Worm (Caenorhabditis elegans) whole organism, mixed stage, embryonic: ENCODE data around the gene zyg-8.

Experiments used
- M03D4.4 ChIP-seq: sonication (generic microtip); optimal IDR thresholded peaks from 2 replicates; lab custom pipeline; 2017; ENCODE audit warnings: mild to moderate bottlenecking, missing genetic modification characterization, missing compliant biosample characterization
- bed-3 ChIP-seq: fragments of 200-800 bp; sonication (Bioruptor generic); optimal IDR thresholded peaks from 3 replicates; lab custom pipeline; 2018; ENCODE audit warnings: mild to moderate bottlenecking, missing genetic modification characterization, moderate library complexity, missing compliant biosample characterization
- blmp-1 ChIP-seq: fragments of 150-350 bp; optimal IDR thresholded peaks from 2 replicates; lab custom pipeline; 2014; ENCODE audit warnings: missing biosample characterization, missing genetic modification characterization
- ceh-43 ChIP-seq: fragments of 200-800 bp; sonication (Bioruptor generic); optimal IDR thresholded peaks from 2 replicates; lab custom pipeline; 2018; ENCODE audit warnings: mild to moderate bottlenecking, missing genetic modification characterization, moderate library complexity, missing compliant biosample characterization
- ceh-83 ChIP-seq: fragments of 200-800 bp; sonication (Bioruptor generic); optimal IDR thresholded peaks from 2 replicates; lab custom pipeline; 2018; ENCODE audit warnings: mild to moderate bottlenecking, missing genetic modification characterization, missing compliant biosample characterization
- ces-1 ChIP-seq: fragments of 150-350 bp; optimal IDR thresholded peaks from 2 replicates; lab custom pipeline; 2014; ENCODE audit warnings: missing biosample characterization, missing genetic modification reagents, missing genetic modification characterization
- cnd-1 ChIP-seq: fragments of 200-800 bp; sonication (Bioruptor generic); optimal IDR thresholded peaks from 2 replicates; lab custom pipeline; 2018; ENCODE audit warnings: mild to moderate bottlenecking, missing genetic modification characterization, missing compliant biosample characterization
- elt-1 ChIP-seq: sonication (generic microtip); optimal IDR thresholded peaks from 2 replicates; lab custom pipeline; 2017; ENCODE audit warnings: missing genetic modification characterization, mild to moderate bottlenecking, missing compliant biosample characterization, antibody characterized with exemption, moderate library complexity, borderline replicate concordance; ENCODE audit not compliant: insufficient read depth
- flh-1 ChIP-seq: fragments of 200-800 bp; sonication (Bioruptor generic); optimal IDR thresholded peaks from 2 replicates; lab custom pipeline; 2018; ENCODE audit warnings: mild to moderate bottlenecking, missing genetic modification characterization, moderate library complexity, missing compliant biosample characterization
- ham-2 ChIP-seq: fragments of 200-800 bp; sonication (Bioruptor generic); optimal IDR thresholded peaks from 2 replicates; lab custom pipeline; 2018; ENCODE audit warnings: mild to moderate bottlenecking, missing genetic modification characterization, missing compliant biosample characterization
- hlh-1 ChIP-seq: fragments of 150-350 bp; optimal IDR thresholded peaks from 2 replicates; lab custom pipeline; 2014; ENCODE audit warnings: missing biosample characterization, missing genetic modification reagents, missing genetic modification characterization
- lin-13 ChIP-seq: fragments of 150-350 bp; optimal IDR thresholded peaks from 2 replicates; lab custom pipeline; 2014; ENCODE audit warnings: missing biosample characterization, missing genetic modification characterization
- lin-32 ChIP-seq: fragments of 200-800 bp; sonication (Bioruptor generic); optimal IDR thresholded peaks from 2 replicates; lab custom pipeline; 2018; ENCODE audit warnings: mild to moderate bottlenecking, missing genetic modification characterization, missing compliant biosample characterization
- lsy-2 ChIP-seq: fragments of 150-350 bp; optimal IDR thresholded peaks from 2 replicates; lab custom pipeline; 2014; ENCODE audit warnings: missing biosample characterization, missing genetic modification characterization
- mab-5 ChIP-seq: fragments of 150-350 bp; optimal IDR thresholded peaks from 2 replicates; lab custom pipeline; 2014; ENCODE audit warnings: missing biosample characterization, missing genetic modification characterization
- mep-1 ChIP-seq: fragments of 150-350 bp; optimal IDR thresholded peaks from 2 replicates; lab custom pipeline; 2017; ENCODE audit warnings: missing biosample characterization, missing genetic modification reagents, missing genetic modification characterization, inconsistent platforms
- nhr-12 ChIP-seq: fragments of 150-350 bp; optimal IDR thresholded peaks from 2 replicates; lab custom pipeline; 2014; ENCODE audit warnings: missing biosample characterization, missing genetic modification characterization
- nhr-2 ChIP-seq: fragments of 150-350 bp; optimal IDR thresholded peaks from 2 replicates; lab custom pipeline; 2014; ENCODE audit warnings: missing biosample characterization, missing genetic modification characterization
- nhr-237 ChIP-seq: fragments of 150-350 bp; optimal IDR thresholded peaks from 2 replicates; lab custom pipeline; 2014; ENCODE audit warnings: missing biosample characterization, missing genetic modification characterization
- nhr-28 ChIP-seq: fragments of 150-350 bp; optimal IDR thresholded peaks from 2 replicates; lab custom pipeline; 2014; ENCODE audit warnings: missing biosample characterization, missing genetic modification characterization
- nhr-76 ChIP-seq: sonication (generic microtip); optimal IDR thresholded peaks from 2 replicates; lab custom pipeline; 2017; ENCODE audit warnings: missing biosample characterization, missing genetic modification characterization
- sem-2 ChIP-seq: fragments of 200-800 bp; sonication (Bioruptor generic); optimal IDR thresholded peaks from 2 replicates; lab custom pipeline; 2018; ENCODE audit warnings: mild to moderate bottlenecking, missing genetic modification characterization, missing compliant biosample characterization
- tbx-8 ChIP-seq: fragments of 200-800 bp; sonication (Bioruptor generic); optimal IDR thresholded peaks from 2 replicates; lab custom pipeline; 2018; ENCODE audit warnings: mild to moderate bottlenecking, missing genetic modification characterization, moderate library complexity, missing compliant biosample characterization
- unc-120 ChIP-seq: sonication (generic microtip); optimal IDR thresholded peaks from 2 replicates; lab custom pipeline; 2017; ENCODE audit warnings: missing genetic modification characterization, missing compliant biosample characterization; ENCODE audit not compliant: poor library complexity, severe bottlenecking
- unc-39 ChIP-seq: fragments of 150-350 bp; optimal IDR thresholded peaks from 2 replicates; lab custom pipeline; 2014; ENCODE audit warnings: missing biosample characterization, missing genetic modification characterization
- unc-62 ChIP-seq: fragments of 150-350 bp; optimal IDR thresholded peaks from 2 replicates; lab custom pipeline; 2014; ENCODE audit warnings: missing biosample characterization, missing genetic modification reagents, missing genetic modification characterization

zyg-8 gene

ce11 chrIII:12084749-12085307 lies 23.3 kb downstream of the zyg-8 start:
- TF ChIP-seq ceh-83 (GFP tag; lab: Kevin White, UChicago), result peak; percentile 14
- TF ChIP-seq lsy-2 (tag; lab: Kevin White, UChicago), result peak; percentile 89
- TF ChIP-seq unc-39 (tag; lab: Kevin White, UChicago), result no peak
- TF ChIP-seq nhr-2 (tag; lab: Kevin White, UChicago), result peak; percentile 7
- no peak for TF ChIP-seq elt-1 (tag; lab: Kevin White, UChicago)
- TF ChIP-seq, all 35 proteins: peak for 3

DNA sequence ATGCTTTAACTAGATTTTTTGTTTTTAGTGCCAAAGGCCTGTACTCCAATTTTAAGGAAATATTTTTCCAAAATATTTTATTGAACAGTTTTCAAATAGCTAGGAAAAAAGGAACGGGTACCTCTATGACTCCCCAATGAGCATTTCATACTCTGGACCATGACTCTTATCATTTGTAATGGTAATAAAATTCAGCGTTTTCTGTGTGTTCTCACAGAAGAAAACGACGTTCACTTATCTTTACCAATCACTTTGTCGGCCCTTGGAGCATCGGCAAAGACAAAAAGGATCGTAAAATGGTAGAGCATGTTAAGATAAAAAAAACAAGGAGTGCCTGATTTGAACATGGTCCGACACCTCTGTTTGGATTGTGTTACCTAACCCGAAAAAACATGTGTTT lies 26.1 kb downstream of the zyg-8 start:
- no peak for TF ChIP-seq sem-2 (GFP tag; lab: Kevin White, UChicago)
- TF ChIP-seq lin-32 (GFP tag; lab: Kevin White, UChicago), result no peak
- TF ChIP-seq cnd-1 (tag; lab: Kevin White, UChicago), result no peak
- TF ChIP-seq mab-5 (tag; lab: Kevin White, UChicago), result no peak
- TF ChIP-seq blmp-1 (tag; lab: Kevin White, UChicago), result no peak
- no peak for TF ChIP-seq ham-2 (GFP tag; lab: Kevin White, UChicago)
- no peak for TF ChIP-seq nhr-237 (tag; lab: Kevin White, UChicago)
- TF ChIP-seq lin-13 (tag; lab: Kevin White, UChicago), result no peak
- TF ChIP-seq M03D4.4 (tag; lab: Kevin White, UChicago), result no peak
- TF ChIP-seq nhr-76, result no peak
- TF ChIP-seq unc-120 (tag; lab: Kevin White, UChicago), result no peak
- TF ChIP-seq lsy-2 (tag; lab: Kevin White, UChicago), result no peak
- TF ChIP-seq nhr-28 (tag; lab: Kevin White, UChicago), result no peak
- TF ChIP-seq elt-1 (tag; lab: Kevin White, UChicago), result no peak
- TF ChIP-seq unc-62, result no peak

DNA sequence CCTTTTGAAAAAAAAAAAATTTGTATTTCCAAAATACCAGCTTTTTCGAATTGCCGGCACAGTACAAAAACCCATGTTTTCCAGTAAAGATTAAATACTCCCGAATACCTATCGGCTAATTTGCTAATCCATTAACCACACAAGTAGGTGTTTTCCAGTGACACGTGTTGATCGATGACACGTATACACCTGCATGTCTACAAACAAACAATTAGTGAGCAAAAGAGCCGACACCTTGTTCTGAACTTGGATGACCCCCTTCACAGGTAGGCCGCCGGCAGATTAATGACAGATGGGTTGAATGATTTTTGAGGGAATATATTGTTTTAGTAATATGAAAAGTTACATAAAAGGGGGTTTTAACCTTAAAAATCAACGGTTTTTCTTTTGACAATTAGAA lies 31.1 kb downstream of the zyg-8 start:
- peak; percentile 94 for TF ChIP-seq nhr-2 (tag; lab: Kevin White, UChicago)
- no peak for TF ChIP-seq ceh-43 (GFP tag; lab: Kevin White, UChicago)

DNA sequence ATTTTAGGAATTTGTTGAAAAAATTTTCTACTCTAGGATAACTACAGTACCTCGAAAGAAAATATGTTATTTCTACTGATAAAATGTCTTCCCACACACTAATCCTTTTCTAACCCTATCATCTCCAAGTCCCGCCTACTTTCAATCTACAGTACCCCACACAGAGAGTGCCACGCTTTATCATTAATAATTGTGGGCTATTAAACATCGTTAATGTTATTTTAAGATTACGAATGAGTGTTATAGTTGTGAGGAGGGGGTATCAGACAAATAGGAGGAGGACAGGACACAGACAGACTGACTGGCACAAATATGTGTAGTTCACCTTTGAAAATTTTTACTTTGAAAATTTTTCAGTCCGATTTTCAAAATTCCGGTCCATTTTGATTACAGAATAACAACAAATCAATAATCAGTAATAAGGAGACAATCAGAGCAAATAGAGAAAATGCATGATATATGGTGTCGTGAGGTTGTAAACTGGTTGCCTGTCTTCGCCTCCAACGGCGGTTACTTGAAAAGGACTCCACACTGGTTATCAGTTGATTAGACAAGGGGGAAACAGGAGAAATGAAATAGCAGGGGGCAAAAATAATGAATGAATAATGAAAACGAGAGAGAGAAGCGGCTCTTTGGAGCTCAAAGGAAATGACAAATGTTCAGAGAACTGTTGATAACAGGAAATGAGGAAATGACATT lies 32.8 kb downstream of the zyg-8 start:
- TF ChIP-seq unc-62 (no peak), lin-13 (tag; lab: Kevin White, UChicago) (no peak), nhr-28 (tag; lab: Kevin White, UChicago) (no peak), bed-3 (GFP tag; lab: Kevin White, UChicago) (no peak), hlh-1 (tag; lab: Kevin White, UChicago) (no peak)

DNA sequence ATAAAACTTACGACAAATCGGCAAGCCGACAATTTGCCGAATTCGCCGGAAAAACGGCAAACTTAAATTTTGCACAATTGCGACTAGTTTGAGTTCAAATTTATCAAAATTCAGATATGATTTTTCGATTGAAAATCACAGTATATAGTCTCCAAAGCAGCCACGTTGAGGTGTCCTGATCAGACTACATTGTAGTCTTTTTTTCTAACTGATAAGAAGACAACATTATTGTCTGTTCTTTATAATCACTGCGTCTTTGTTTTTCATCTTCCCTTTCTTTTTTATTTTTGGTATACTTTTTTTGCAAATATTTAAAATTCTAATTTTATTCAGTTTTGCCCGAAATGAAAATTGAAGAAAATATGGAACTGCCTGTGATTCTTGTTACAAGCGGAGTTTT lies 45.9 kb downstream of the zyg-8 start, which contains the start of the genes cest-12 and lonp-2:
Gene cest-12, minus strand, starts transcription at position 101 of the 400 bp plus-strand sequence.
Gene lonp-2, plus strand, starts transcription at position 334 of the 400 bp plus-strand sequence.
- no peak for TF ChIP-seq lsy-2 (tag; lab: Kevin White, UChicago)
- no peak for TF ChIP-seq nhr-237 (tag; lab: Kevin White, UChicago)
- no peak for TF ChIP-seq hlh-1 (tag; lab: Kevin White, UChicago)
- TF ChIP-seq flh-1 (GFP tag; lab: Kevin White, UChicago), result no peak
- no peak for TF ChIP-seq sem-2 (GFP tag; lab: Kevin White, UChicago)
- no peak for TF ChIP-seq unc-120 (tag; lab: Kevin White, UChicago)
- TF ChIP-seq unc-39 (tag; lab: Kevin White, UChicago), result no peak
- TF ChIP-seq blmp-1 (tag; lab: Kevin White, UChicago), result no peak
- no peak for TF ChIP-seq ces-1 (GFP tag; lab: Kevin White, UChicago)
- no peak for TF ChIP-seq nhr-2 (tag; lab: Kevin White, UChicago)
- no peak for TF ChIP-seq ham-2 (GFP tag; lab: Kevin White, UChicago)
- no peak for TF ChIP-seq cnd-1 (tag; lab: Kevin White, UChicago)
- no peak for TF ChIP-seq nhr-12 (tag; lab: Kevin White, UChicago)
- TF ChIP-seq bed-3 (GFP tag; lab: Kevin White, UChicago), result no peak
- TF ChIP-seq mep-1 (tag; lab: Kevin White, UChicago), result no peak
- no peak for TF ChIP-seq nhr-28 (tag; lab: Kevin White, UChicago)
- TF ChIP-seq tbx-8, result no peak
